Worm (Caenorhabditis elegans): ENCODE results near the gene F34H10.1.

DNA sequence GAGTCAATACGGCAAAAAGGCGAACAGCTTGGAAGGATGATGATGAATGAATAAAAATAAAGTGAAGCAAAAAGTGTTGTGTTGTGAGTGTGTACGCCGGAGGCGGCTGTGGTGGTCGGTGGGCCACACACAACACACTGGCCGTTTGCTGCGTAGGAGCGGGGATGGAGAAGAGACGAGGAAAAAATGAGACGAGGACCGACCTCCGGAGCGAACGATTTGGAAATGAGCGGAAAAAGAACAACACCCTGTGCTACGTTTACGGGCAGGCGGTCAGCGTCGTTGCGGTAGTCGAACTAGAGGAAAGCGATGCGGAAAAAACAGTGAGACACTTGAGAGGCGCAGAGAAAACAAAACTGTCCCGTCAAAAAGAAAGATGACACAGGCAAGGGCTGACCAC lies 11.2 kb downstream of the F34H10.1 start:
- TF ChIP-seq fkh-4 (tag; optimal IDR thresholded peaks at IDR 0.05; ENCODE audit: borderline replicate concordance) (no peak), F16B12.6 (tag; optimal IDR thresholded peaks at IDR 0.05) (no peak), unc-98 (GFP tag; IDR thresholded peaks at IDR 0.05) (no peak), jun-1 (tag; optimal IDR thresholded peaks at IDR 0.05) (no peak), elt-2 (tag; optimal IDR thresholded peaks at IDR 0.05) (no peak), nhr-12 (tag; optimal IDR thresholded peaks at IDR 0.05) (no peak), snpc-4 (tag; optimal IDR thresholded peaks at IDR 0.05) (no peak), lsy-2 (tag; optimal IDR thresholded peaks at IDR 0.05) (no peak), blmp-1 (tag; optimal IDR thresholded peaks at IDR 0.05) (peak; percentile 25)

Measured in whole organism, L1 larva.